Worm (Caenorhabditis elegans) whole organism, young adult: ENCODE measurements around the gene F39G3.2.

Experiments used
- B0035.1 ChIP-seq: sonication (generic microtip); optimal IDR thresholded peaks from 2 replicates; lab custom pipeline; 2016; ENCODE audit warnings: missing genetic modification characterization, mild to moderate bottlenecking, missing compliant biosample characterization, missing genotype, missing genetic modification reagents
- B0261.1 ChIP-seq: sonication (generic microtip); optimal IDR thresholded peaks from 2 replicates; lab custom pipeline; 2016; ENCODE audit warnings: mild to moderate bottlenecking, missing genetic modification characterization, moderate library complexity, missing compliant biosample characterization
- F39B2.1 ChIP-seq: fragments of 200-800 bp; sonication (Bioruptor generic); IDR thresholded peaks from 2 replicates; pipeline ENCODE4 v1.3.6; 2022; ENCODE audit warnings: missing genetic modification reagents, missing genetic modification characterization, missing compliant biosample characterization
- F52B5.7 ChIP-seq: sonication (generic microtip); optimal IDR thresholded peaks from 2 replicates; lab custom pipeline; 2016; ENCODE audit warnings: mild to moderate bottlenecking, missing genetic modification characterization, missing compliant biosample characterization
- F55B11.4 ChIP-seq: sonication (generic microtip); optimal IDR thresholded peaks from 2 replicates; lab custom pipeline; 2016; ENCODE audit warnings: missing compliant biosample characterization, missing genetic modification characterization, borderline replicate concordance; ENCODE audit not compliant: insufficient read depth
- F57A8.1 ChIP-seq: fragments of 200-800 bp; sonication (Bioruptor generic); optimal IDR thresholded peaks from 2 replicates; lab custom pipeline; 2018; ENCODE audit warnings: mild to moderate bottlenecking, missing genetic modification characterization, moderate library complexity, missing compliant biosample characterization
- T07F8.4 ChIP-seq: sonication (generic microtip); optimal IDR thresholded peaks from 2 replicates; lab custom pipeline; 2016; ENCODE audit warnings: mild to moderate bottlenecking, missing genetic modification characterization, moderate library complexity, missing compliant biosample characterization
- T26A5.8 ChIP-seq: sonication (generic microtip); optimal IDR thresholded peaks from 2 replicates; lab custom pipeline; 2016; ENCODE audit warnings: missing genetic modification characterization, missing compliant biosample characterization
- Y53F4B.3 ChIP-seq: fragments of 200-800 bp; sonication (Bioruptor generic); IDR thresholded peaks from 2 replicates; pipeline ENCODE4 v1.3.6; 2022; ENCODE audit warnings: missing genetic modification reagents, missing genetic modification characterization, missing compliant biosample characterization
- Y56A3A.18 ChIP-seq: fragments of 200-800 bp; sonication (Bioruptor generic); IDR thresholded peaks from 2 replicates; pipeline ENCODE4 v1.3.6; 2022; ENCODE audit warnings: missing genetic modification reagents, missing genetic modification characterization, missing compliant biosample characterization
- ccch-3 ChIP-seq: fragments of 200-800 bp; sonication (Bioruptor generic); optimal IDR thresholded peaks from 2 replicates; lab custom pipeline; 2018; ENCODE audit warnings: mild to moderate bottlenecking, missing genetic modification characterization, missing compliant biosample characterization
- cebp-2 ChIP-seq: fragments of 200-800 bp; sonication (Bioruptor generic); IDR thresholded peaks from 2 replicates; pipeline ENCODE4 v1.3.6; 2022; ENCODE audit warnings: missing genetic modification characterization, missing compliant biosample characterization
- dox-1 ChIP-seq: fragments of 200-800 bp; sonication (Bioruptor generic); IDR thresholded peaks from 2 replicates; pipeline ENCODE4 v1.3.6; 2022; ENCODE audit warnings: missing genetic modification reagents, missing genetic modification characterization, missing compliant biosample characterization
- dpff-1 ChIP-seq: sonication (generic microtip); optimal IDR thresholded peaks from 2 replicates; lab custom pipeline; 2017; ENCODE audit warnings: mild to moderate bottlenecking, missing genetic modification characterization, missing compliant biosample characterization
- efl-1 ChIP-seq: fragments of 150-350 bp; optimal IDR thresholded peaks from 2 replicates; lab custom pipeline; 2014; ENCODE audit warnings: missing biosample characterization, missing genetic modification reagents, missing genetic modification characterization
- egl-18 ChIP-seq: fragments of 200-800 bp; sonication (Bioruptor generic); IDR thresholded peaks from 2 replicates; pipeline ENCODE4 v1.3.6; 2022; ENCODE audit warnings: missing genetic modification reagents, missing genetic modification characterization, missing compliant biosample characterization
- egl-44 ChIP-seq: fragments of 200-800 bp; sonication (Bioruptor generic); IDR thresholded peaks from 2 replicates; pipeline ENCODE4 v1.3.6; 2022; ENCODE audit warnings: missing genetic modification reagents, missing genetic modification characterization, missing compliant biosample characterization
- ekl-4 ChIP-seq: fragments of 200-800 bp; sonication (Bioruptor generic); IDR thresholded peaks from 2 replicates; pipeline ENCODE4 v1.3.6; 2022; ENCODE audit warnings: missing genetic modification reagents, missing genetic modification characterization, missing compliant biosample characterization
- fkh-3 ChIP-seq: sonication (generic microtip); optimal IDR thresholded peaks from 2 replicates; lab custom pipeline; 2016; ENCODE audit warnings: mild to moderate bottlenecking, missing genetic modification characterization, missing compliant biosample characterization
- gei-17 ChIP-seq: fragments of 200-800 bp; sonication (Bioruptor generic); optimal IDR thresholded peaks from 2 replicates; lab custom pipeline; 2018; ENCODE audit warnings: mild to moderate bottlenecking, missing genetic modification characterization, missing compliant biosample characterization
- him-1 ChIP-seq: sonication (generic microtip); optimal IDR thresholded peaks from 2 replicates; lab custom pipeline; 2016; ENCODE audit warnings: missing genotype, missing genetic modification reagents, missing genetic modification characterization, missing compliant biosample characterization
- hlh-12 ChIP-seq: sonication (generic microtip); optimal IDR thresholded peaks from 2 replicates; lab custom pipeline; 2016; ENCODE audit warnings: missing genetic modification characterization, missing compliant biosample characterization
- hlh-26 ChIP-seq: fragments of 200-800 bp; sonication (Bioruptor generic); conservative IDR thresholded peaks from 2 replicates; pipeline ENCODE4 v1.3.6; 2022; ENCODE audit warnings: missing genetic modification reagents, missing genetic modification characterization, missing compliant biosample characterization
- hmg-20 ChIP-seq: fragments of 200-800 bp; sonication (Bioruptor generic); IDR thresholded peaks from 2 replicates; pipeline ENCODE4 v1.3.6; 2022; ENCODE audit warnings: missing genetic modification reagents, missing genetic modification characterization, missing compliant biosample characterization
- lag-1 ChIP-seq: fragments of 200-800 bp; sonication (Bioruptor generic); IDR thresholded peaks from 2 replicates; pipeline ENCODE4 v1.3.6; 2022; ENCODE audit warnings: missing genetic modification reagents, missing genetic modification characterization, missing compliant biosample characterization
- lin-54 ChIP-seq: fragments of 200-800 bp; sonication (Bioruptor generic); optimal IDR thresholded peaks from 2 replicates; lab custom pipeline; 2018; ENCODE audit warnings: mild to moderate bottlenecking, missing genetic modification characterization, missing compliant biosample characterization
- lsl-1 ChIP-seq: fragments of 200-800 bp; sonication (Bioruptor generic); optimal IDR thresholded peaks from 2 replicates; lab custom pipeline; 2018; ENCODE audit warnings: mild to moderate bottlenecking, missing genetic modification characterization, moderate library complexity, missing compliant biosample characterization
- madf-6 ChIP-seq: fragments of 200-800 bp; sonication (Bioruptor generic); IDR thresholded peaks from 2 replicates; pipeline ENCODE4 v1.3.6; 2022; ENCODE audit warnings: missing genetic modification reagents, missing genetic modification characterization, missing compliant biosample characterization
- madf-8 ChIP-seq: fragments of 200-800 bp; sonication (Bioruptor generic); conservative IDR thresholded peaks from 2 replicates; pipeline ENCODE4 v1.3.6; 2022; ENCODE audit warnings: missing genetic modification reagents, missing genetic modification characterization, missing compliant biosample characterization
- mel-28 ChIP-seq: sonication (generic microtip); optimal IDR thresholded peaks from 2 replicates; lab custom pipeline; 2016; ENCODE audit warnings: borderline replicate concordance, mild to moderate bottlenecking, missing genetic modification characterization, missing compliant biosample characterization
- mes-4 ChIP-seq: sonication (generic microtip); optimal IDR thresholded peaks from 2 replicates; lab custom pipeline; 2016; ENCODE audit warnings: missing genotype, missing genetic modification characterization, missing compliant biosample characterization
- nfya-2 ChIP-seq: fragments of 200-800 bp; sonication (Bioruptor generic); IDR thresholded peaks from 2 replicates; pipeline ENCODE4 v1.3.6; 2022; ENCODE audit warnings: missing genetic modification reagents, missing genetic modification characterization, missing compliant biosample characterization
- nhr-90 ChIP-seq: sonication (generic microtip); optimal IDR thresholded peaks from 2 replicates; lab custom pipeline; 2016; ENCODE audit warnings: missing genotype, mild to moderate bottlenecking, missing genetic modification characterization, missing compliant biosample characterization
- pbrm-1 ChIP-seq: fragments of 200-800 bp; sonication (Bioruptor generic); IDR thresholded peaks from 2 replicates; pipeline ENCODE4 v1.3.6; 2022; ENCODE audit warnings: missing genetic modification reagents, missing genetic modification characterization, missing compliant biosample characterization
- pha-4 ChIP-seq: fragments of 150-350 bp; sonication (generic microtip); optimal IDR thresholded peaks from 2 replicates; lab custom pipeline; 2014; ENCODE audit warnings: missing biosample characterization, missing genetic modification reagents, missing genetic modification characterization
- repo-1 ChIP-seq: sonication (generic microtip); optimal IDR thresholded peaks from 2 replicates; lab custom pipeline; 2017; ENCODE audit warnings: mild to moderate bottlenecking, missing genetic modification characterization, missing compliant biosample characterization
- sdz-38 ChIP-seq: sonication (generic microtip); optimal IDR thresholded peaks from 2 replicates; lab custom pipeline; 2016; ENCODE audit warnings: missing genotype, missing genetic modification characterization, missing compliant biosample characterization
- sea-2 ChIP-seq: fragments of 200-800 bp; sonication (Bioruptor generic); IDR thresholded peaks from 2 replicates; pipeline ENCODE4 v1.3.6; 2022; ENCODE audit warnings: missing genetic modification characterization, missing compliant biosample characterization
- snpc-1.1 ChIP-seq: sonication (generic microtip); optimal IDR thresholded peaks from 2 replicates; lab custom pipeline; 2017; ENCODE audit warnings: missing genetic modification characterization, mild to moderate bottlenecking, missing compliant biosample characterization, antibody characterized with exemption, moderate library complexity, missing genotype, missing genetic modification reagents; ENCODE audit not compliant: insufficient read depth
- snpc-1.3 ChIP-seq: sonication (generic microtip); optimal IDR thresholded peaks from 2 replicates; lab custom pipeline; 2017; ENCODE audit warnings: missing genetic modification characterization, mild to moderate bottlenecking, missing compliant biosample characterization, antibody characterized with exemption, moderate library complexity, missing genotype, missing genetic modification reagents; ENCODE audit not compliant: insufficient read depth
- snpc-4 ChIP-seq, 5 experiments: fragments of 150-350 bp in 1 of 5; sonication (generic microtip) in 4 of 5; optimal IDR thresholded peaks; 2 replicates each; lab custom pipeline; 2014 to 2018; ENCODE audit warnings: missing genetic modification characterization in 5 of 5, missing biosample characterization in 3 of 5, antibody characterized with exemption in 2 of 5, mild to moderate bottlenecking in 2 of 5, missing compliant biosample characterization in 2 of 5, missing genotype in 2 of 5, moderate library complexity in 2 of 5, missing genetic modification reagents in 1 of 5
- somi-1 ChIP-seq: fragments of 200-800 bp; sonication (Bioruptor generic); optimal IDR thresholded peaks from 2 replicates; lab custom pipeline; 2018; ENCODE audit warnings: mild to moderate bottlenecking, missing genetic modification characterization, missing compliant biosample characterization
- tbp1 ChIP-seq: fragments of 200-800 bp; sonication (Bioruptor generic); optimal IDR thresholded peaks from 2 replicates; lab custom pipeline; 2018; ENCODE audit warnings: mild to moderate bottlenecking, missing genetic modification characterization, missing compliant biosample characterization
- unc-62 ChIP-seq: fragments of 150-350 bp; optimal IDR thresholded peaks from 2 replicates; lab custom pipeline; 2014; ENCODE audit warnings: missing biosample characterization, missing genetic modification reagents, missing genetic modification characterization
- xnd-1 ChIP-seq: sonication (generic microtip); optimal IDR thresholded peaks from 2 replicates; lab custom pipeline; 2016; ENCODE audit warnings: missing genotype, missing genetic modification reagents, missing genetic modification characterization, missing compliant biosample characterization
- ztf-26 ChIP-seq: sonication (generic microtip); optimal IDR thresholded peaks from 2 replicates; lab custom pipeline; 2017; ENCODE audit warnings: missing genetic modification characterization, missing compliant biosample characterization
- ztf-28 ChIP-seq: fragments of 200-800 bp; sonication (Bioruptor generic); IDR thresholded peaks from 2 replicates; pipeline ENCODE4 v1.3.6; 2022; ENCODE audit warnings: missing genetic modification reagents, missing genetic modification characterization, missing compliant biosample characterization
- ztf-3 ChIP-seq: fragments of 200-800 bp; sonication (Bioruptor generic); optimal IDR thresholded peaks from 2 replicates; lab custom pipeline; 2018; ENCODE audit warnings: mild to moderate bottlenecking, missing genetic modification characterization, missing compliant biosample characterization

F39G3.2 gene

DNA sequence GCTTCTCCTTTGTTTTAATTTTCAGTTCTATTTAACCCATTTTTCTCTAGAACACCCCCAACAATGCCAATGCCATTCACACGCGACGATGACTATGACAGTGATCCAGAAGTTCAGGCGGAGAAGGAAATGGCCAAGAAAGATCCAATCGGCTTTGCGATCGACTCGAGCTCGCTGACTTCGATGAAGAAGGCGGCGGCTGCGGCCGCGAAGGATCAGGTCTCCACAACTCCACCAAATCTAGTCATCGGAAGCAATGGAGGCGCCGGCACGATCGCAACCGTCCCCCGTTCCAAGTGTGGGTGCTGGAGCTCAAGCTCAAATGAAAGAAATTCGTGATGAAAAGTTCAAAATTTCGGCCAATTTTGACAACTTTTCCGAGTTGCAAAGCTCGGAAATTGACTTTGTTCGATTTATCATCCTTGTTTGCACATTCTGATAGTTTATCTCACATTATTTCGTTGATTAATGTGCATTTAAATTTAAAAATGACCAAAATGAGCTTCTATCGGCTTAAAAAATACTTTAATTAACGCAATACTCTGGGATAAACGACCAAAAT lies 49.6 kb upstream of the F39G3.2 start, which contains the start of gene K03B4.2 (continued):
- TF ChIP-seq ztf-3 (GFP tag; lab: Kevin White, UChicago) (no peak), dpff-1 (no peak), hlh-26 (GFP tag; lab: Robert Waterston, UW) (no peak), snpc-1.1 (tag; lab: Kevin White, UChicago) (no peak), mel-28 (tag; lab: Kevin White, UChicago) (no peak), lag-1 (GFP tag; lab: Robert Waterston, UW) (no peak), nfya-2 (GFP tag; lab: Robert Waterston, UW) (no peak), gei-17 (no peak), lin-54 (GFP tag; lab: Kevin White, UChicago) (no peak), Y56A3A.18 (GFP tag; lab: Robert Waterston, UW) (0 out of 2 replicates have a peak, but pooled peaks have one; percentile 7), dox-1 (GFP tag; lab: Robert Waterston, UW) (no peak), sea-2 (GFP tag; lab: Robert Waterston, UW) (no peak), T07F8.4 (no peak), ccch-3 (GFP tag; lab: Kevin White, UChicago) (no peak), nhr-90 (tag; lab: Kevin White, UChicago) (no peak), mes-4 (no peak), ztf-28 (GFP tag; lab: Robert Waterston, UW) (no peak), unc-62 (GFP tag; lab: Kevin White, UChicago) (no peak), tbp1 (GFP tag; lab: Kevin White, UChicago) (no peak), madf-6 (GFP tag; lab: Robert Waterston, UW) (peak; percentile 34), Y53F4B.3 (GFP tag; lab: Robert Waterston, UW) (no peak), hmg-20 (GFP tag; lab: Robert Waterston, UW) (no peak), xnd-1 (tag; lab: Kevin White, UChicago) (no peak), F52B5.7 (tag; lab: Kevin White, UChicago) (no peak), fkh-3 (no peak), somi-1 (GFP tag; lab: Kevin White, UChicago) (no peak), F57A8.1 (GFP tag; lab: Kevin White, UChicago) (no peak), him-1 (tag; lab: Kevin White, UChicago) (no peak), ztf-26 (no peak), F39B2.1 (GFP tag; lab: Robert Waterston, UW) (no peak), egl-44 (GFP tag; lab: Robert Waterston, UW) (no peak), B0261.1 (tag; lab: Kevin White, UChicago) (no peak), repo-1 (tag; lab: Kevin White, UChicago) (no peak), snpc-4 (GFP tag; optimal IDR thresholded peaks at IDR 0.05; lab: Kevin White, UChicago) (no peak), snpc-4 (tag; optimal IDR thresholded peaks at IDR 0.05; lab: Kevin White, UChicago) (no peak), T26A5.8 (tag; lab: Kevin White, UChicago) (no peak), pha-4 (tag; lab: Kevin White, UChicago) (no peak), sdz-38 (tag; lab: Kevin White, UChicago) (no peak), madf-8 (GFP tag; lab: Robert Waterston, UW) (0 out of 2 replicates have a peak, but pooled peaks have one; percentile 12), snpc-1.3 (tag; lab: Kevin White, UChicago) (no peak), lsl-1 (no peak), pbrm-1 (GFP tag; lab: Robert Waterston, UW) (0 out of 2 replicates have a peak, but pooled peaks have one; percentile 14), efl-1 (GFP tag; lab: Kevin White, UChicago) (no peak), hlh-12 (tag; lab: Kevin White, UChicago) (no peak), B0035.1 (no peak), egl-18 (GFP tag; lab: Robert Waterston, UW) (0 out of 2 replicates have a peak, but pooled peaks have one; percentile 19), cebp-2 (GFP tag; lab: Robert Waterston, UW) (0 out of 2 replicates have a peak, but pooled peaks have one; percentile 45), F55B11.4 (tag; lab: Kevin White, UChicago) (no peak), ekl-4 (no peak)
